Fruit fly (Drosophila melanogaster): Measurements from ENCODE around the gene Dhc98D.

The Dhc98D gene

DNA sequence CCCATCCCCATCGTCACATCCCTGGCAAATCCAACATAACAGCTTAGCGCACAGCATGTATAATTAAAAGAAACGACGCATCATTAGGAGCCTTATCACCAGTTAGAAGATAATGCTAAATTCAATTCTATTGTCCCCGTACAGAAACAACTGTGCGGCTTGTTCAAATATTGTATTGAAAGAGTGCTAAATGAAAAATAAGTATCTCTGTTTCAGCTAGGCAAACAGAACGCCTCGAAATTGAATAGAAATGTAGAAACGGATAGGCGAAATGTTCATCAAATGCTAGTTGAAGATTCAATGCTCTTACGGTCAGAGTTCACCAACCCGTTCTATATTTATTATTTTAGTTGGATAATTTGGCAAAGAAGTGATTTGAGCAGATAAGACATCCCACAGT is 69.0 kb downstream of the Dhc98D start:
- peak; percentile 76 for TF ChIP-seq sens (GFP tag)
- peak; percentile 77 for TF ChIP-seq Med (GFP tag)
- TF ChIP-seq Xrp1 (GFP tag; IDR thresholded peaks at IDR 0.05), result 0 out of 2 replicates have a peak, but pooled peaks have one; percentile 5
- TF ChIP-seq Ets97D (GFP tag; optimal IDR thresholded peaks at IDR 0.05), result no peak
- TF ChIP-seq D19A (tag; optimal IDR thresholded peaks at IDR 0.05), result peak; percentile 83

DNA sequence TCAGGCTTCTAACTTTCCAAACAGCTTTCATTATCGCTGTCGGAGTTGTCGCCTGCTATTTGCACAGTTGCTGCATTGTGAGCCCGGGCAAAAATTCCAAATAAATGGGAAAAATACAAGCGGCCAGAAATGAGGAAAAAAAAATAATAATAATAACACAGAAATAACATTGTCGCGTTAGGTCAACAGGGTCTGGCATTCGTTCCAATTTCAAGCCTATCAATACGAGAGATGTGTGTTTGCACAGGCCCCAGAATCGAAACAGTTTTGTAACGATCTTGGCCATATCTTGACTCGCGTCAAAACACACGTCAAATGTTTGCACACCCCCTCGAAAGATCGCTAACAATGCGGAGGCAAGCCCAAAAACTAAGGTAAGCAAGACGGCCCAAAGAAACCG is 69.6 kb downstream of the Dhc98D start:
- no peak for TF ChIP-seq Ptx1 (GFP tag; IDR thresholded peaks at IDR 0.05)
- no peak for TF ChIP-seq pros (GFP tag; optimal IDR thresholded peaks at IDR 0.05)
- TF ChIP-seq crp (GFP tag; optimal IDR thresholded peaks at IDR 0.05), result no peak
- no peak for TF ChIP-seq CG3838 (GFP tag; optimal IDR thresholded peaks at IDR 0.05)
- TF ChIP-seq toy (GFP tag; IDR thresholded peaks at IDR 0.05), result no peak
- peak; percentile 50; the same call in 1 of the 2 replicates for TF ChIP-seq seq (GFP tag; IDR thresholded peaks at IDR 0.05)
- no peak for TF ChIP-seq ato (GFP tag; IDR thresholded peaks at IDR 0.05; ENCODE audit: partially characterized antibody)
- TF ChIP-seq Hmr (GFP tag; optimal IDR thresholded peaks at IDR 0.05), result peak; percentile 75
- peak; percentile 77 for TF ChIP-seq lab (GFP tag; optimal IDR thresholded peaks at IDR 0.05)
- TF ChIP-seq CG11093 (GFP tag; IDR thresholded peaks at IDR 0.05), result peak; percentile 42; the same call in 1 of the 3 replicates
- peak; percentile 25 for TF ChIP-seq sd (tag; optimal IDR thresholded peaks at IDR 0.05)
- peak; percentile 59 for TF ChIP-seq HHEX (GFP tag; optimal IDR thresholded peaks at IDR 0.05)
- TF ChIP-seq CG2120 (GFP tag; optimal IDR thresholded peaks at IDR 0.05), result peak; percentile 55
- TF ChIP-seq CG14050 (GFP tag; IDR thresholded peaks at IDR 0.05), result no peak
- TF ChIP-seq eve (GFP tag; optimal IDR thresholded peaks at IDR 0.05), result no peak
- TF ChIP-seq CG13624 (GFP tag; optimal IDR thresholded peaks at IDR 0.05), result peak; percentile 1
- no peak for TF ChIP-seq CG2199 (GFP tag; IDR thresholded peaks at IDR 0.05)
- no peak for TF ChIP-seq lbe (GFP tag; optimal IDR thresholded peaks at IDR 0.05)
- TF ChIP-seq CrebB (tag; optimal IDR thresholded peaks at IDR 0.05), result peak; percentile 4
- TF ChIP-seq CG12155 (GFP tag; optimal IDR thresholded peaks at IDR 0.05), result no peak
- TF ChIP-seq ATbp (GFP tag; optimal IDR thresholded peaks at IDR 0.05), result peak; percentile 70
- TF ChIP-seq CG7786 (GFP tag; optimal IDR thresholded peaks at IDR 0.05), result no peak
- 0 out of 3 replicates have a peak, but pooled peaks have one; percentile 9 for TF ChIP-seq Mrtf (GFP tag; IDR thresholded peaks at IDR 0.05)
- TF ChIP-seq D (optimal IDR thresholded peaks at IDR 0.05), result no peak
- peak; percentile 14 for TF ChIP-seq D (GFP tag; optimal IDR thresholded peaks at IDR 0.05)
- peak; percentile 37; the same call in 1 of the 2 replicates for TF ChIP-seq CG6689 (GFP tag; IDR thresholded peaks at IDR 0.05)
- no peak for TF ChIP-seq CG6272 (GFP tag; IDR thresholded peaks at IDR 0.05)
- peak; percentile 28 for TF ChIP-seq org-1 (GFP tag; optimal IDR thresholded peaks at IDR 0.05)
- peak; percentile 36; the same call in 1 of the 2 replicates for TF ChIP-seq stc (GFP tag; IDR thresholded peaks at IDR 0.05)
- no peak for TF ChIP-seq Eip74EF (GFP tag; optimal IDR thresholded peaks at IDR 0.05)
- peak; percentile 34 for TF ChIP-seq bcd (GFP tag; optimal IDR thresholded peaks at IDR 0.05)
- no peak for TF ChIP-seq HmgD (GFP tag; optimal IDR thresholded peaks at IDR 0.05)
- TF ChIP-seq Xrp1 (GFP tag; IDR thresholded peaks at IDR 0.05), result peak; percentile 66
- no peak for TF ChIP-seq CTCF (GFP tag; optimal IDR thresholded peaks at IDR 0.05)
- peak; percentile 73 for TF ChIP-seq CG6813 (GFP tag; optimal IDR thresholded peaks at IDR 0.05)
- TF ChIP-seq CG17829 (tag; optimal IDR thresholded peaks at IDR 0.05), result no peak
- no peak for TF ChIP-seq CG30403 (GFP tag; optimal IDR thresholded peaks at IDR 0.05)
- peak; percentile 24 for TF ChIP-seq CG33213 (GFP tag; optimal IDR thresholded peaks at IDR 0.05)
- peak; percentile 54 for TF ChIP-seq CG2678 (tag; optimal IDR thresholded peaks at IDR 0.05)
- TF ChIP-seq CG8359 (GFP tag; optimal IDR thresholded peaks at IDR 0.05; ENCODE audit: borderline replicate concordance), result peak; percentile 6
- peak; percentile 62 for TF ChIP-seq Meics (GFP tag; optimal IDR thresholded peaks at IDR 0.05)
- no peak for TF ChIP-seq esg (GFP tag; conservative IDR thresholded peaks at IDR 0.05)
- no peak for TF ChIP-seq CG7745 (tag; optimal IDR thresholded peaks at IDR 0.05)
- no peak for TF ChIP-seq CG2889 (GFP tag; IDR thresholded peaks at IDR 0.05)
- peak; percentile 12 for TF ChIP-seq unpg (GFP tag; optimal IDR thresholded peaks at IDR 0.05)
- TF ChIP-seq fd3F (GFP tag; optimal IDR thresholded peaks at IDR 0.05), result peak; percentile 44

Data from whole organism, embryonic.